Fruit fly (Drosophila melanogaster): Measurements from ENCODE around the gene CG10602.

DNA sequence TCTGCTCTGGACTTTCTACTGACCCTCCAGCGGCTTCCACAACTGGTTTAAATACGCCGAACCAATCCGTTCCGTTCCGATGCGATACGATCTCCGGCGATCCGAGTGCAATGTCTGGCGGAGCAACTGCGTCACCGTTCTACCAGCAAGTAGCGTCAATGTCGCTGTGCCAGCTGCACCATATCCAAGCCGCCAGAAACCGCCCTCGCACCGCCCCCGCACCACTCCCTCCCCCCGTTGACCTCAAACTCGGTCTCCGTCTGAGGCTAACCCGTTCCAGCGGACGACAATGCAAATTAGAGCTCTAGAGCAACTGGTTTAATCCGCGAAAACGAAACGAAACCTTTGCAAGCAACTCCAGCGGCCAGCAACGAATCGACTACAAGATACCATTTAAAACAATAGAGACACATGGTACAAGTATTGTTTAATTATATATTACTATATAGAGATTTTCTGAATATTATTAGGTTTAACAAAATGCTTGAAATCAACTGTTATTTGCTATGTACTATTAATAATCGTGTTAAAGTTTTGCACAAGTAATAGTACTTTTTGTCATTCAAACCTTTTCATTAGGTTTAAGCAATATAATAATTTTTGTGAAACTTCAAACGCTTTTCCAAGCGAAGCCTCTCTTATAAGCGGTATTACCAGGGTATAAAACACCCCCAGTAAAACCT, 47.9 kb downstream of the CG10602 start, which contains the start of the genes CG10570 and CG42502:
- TF ChIP-seq CTCF (optimal IDR thresholded peaks at IDR 0.05) (no peak), CG8478 (optimal IDR thresholded peaks at IDR 0.05) (no peak)
